Fruit fly (Drosophila melanogaster): Measurements from ENCODE around the gene Gart.

The Gart gene

dm6 chr2L:7013157-7013556 lies 10.5 kb downstream of the Gart start, which contains the start of gene CG43322:
Gene CG43322 (plus strand): TSS chr2L:7013396.
- no peak for TF ChIP-seq CG17801 (GFP tag; optimal IDR thresholded peaks at IDR 0.05; ENCODE audit: partially characterized antibody)

- no peak for TF ChIP-seq CG17801 (GFP tag; optimal IDR thresholded peaks at IDR 0.05; ENCODE audit: partially characterized antibody)
Observed at dm6 chr2L:7011962-7012361, 11.7 kb downstream of the Gart start, which contains the start of gene CG43321. Gene CG43321 (plus strand): TSS chr2L:7012262.

- TF ChIP-seq CG17801 (GFP tag; optimal IDR thresholded peaks at IDR 0.05; ENCODE audit: partially characterized antibody), result no peak
Observed at dm6 chr2L:7010513-7010912, 13.2 kb downstream of the Gart start.

dm6 chr2L:7009807-7010470 lies 13.8 kb downstream of the Gart start, which contains the start of gene uif:
Gene uif (minus strand): TSS chr2L:7010359.
- TF ChIP-seq CG17801 (GFP tag; optimal IDR thresholded peaks at IDR 0.05; ENCODE audit: partially characterized antibody), result no peak

- no peak for TF ChIP-seq CG17801 (GFP tag; optimal IDR thresholded peaks at IDR 0.05; ENCODE audit: partially characterized antibody)
Observed at dm6 chr2L:7007564-7007963, 16.1 kb downstream of the Gart start.

dm6 chr2L:7005489-7005888 lies 18.2 kb downstream of the Gart start:
- no peak for TF ChIP-seq CG17801 (GFP tag; optimal IDR thresholded peaks at IDR 0.05; ENCODE audit: partially characterized antibody)

dm6 chr2L:7004304-7004703 lies 19.4 kb downstream of the Gart start:
- TF ChIP-seq CG17801 (GFP tag; optimal IDR thresholded peaks at IDR 0.05; ENCODE audit: partially characterized antibody), result no peak

- TF ChIP-seq CG17801 (GFP tag; optimal IDR thresholded peaks at IDR 0.05; ENCODE audit: partially characterized antibody), result no peak
Observed at dm6 chr2L:6998736-6999135, 25.0 kb downstream of the Gart start.

dm6 chr2L:6991085-6991484 lies 32.6 kb downstream of the Gart start:
- TF ChIP-seq CG17801 (GFP tag; optimal IDR thresholded peaks at IDR 0.05; ENCODE audit: partially characterized antibody), result no peak

dm6 chr2L:6971597-6972036 lies 52.1 kb downstream of the Gart start, which contains the start of gene snRNP-U1-70K:
Gene snRNP-U1-70K (minus strand): TSS chr2L:6971737.
- no peak for TF ChIP-seq CG17801 (GFP tag; optimal IDR thresholded peaks at IDR 0.05; ENCODE audit: partially characterized antibody)

- no peak for TF ChIP-seq CG17801 (GFP tag; optimal IDR thresholded peaks at IDR 0.05; ENCODE audit: partially characterized antibody)
Observed at dm6 chr2L:6970813-6971212, 52.9 kb downstream of the Gart start.

dm6 chr2L:6968013-6968517 lies 55.6 kb downstream of the Gart start:
- TF ChIP-seq CG17801 (GFP tag; optimal IDR thresholded peaks at IDR 0.05; ENCODE audit: partially characterized antibody), result peak; percentile 1

- TF ChIP-seq CG17801 (GFP tag; optimal IDR thresholded peaks at IDR 0.05; ENCODE audit: partially characterized antibody), result no peak
Observed at dm6 chr2L:6967422-6968012, 56.2 kb downstream of the Gart start, which contains the start of gene Sumo. Gene Sumo (minus strand): TSS chr2L:6967644.

dm6 chr2L:6966309-6966708 lies 57.4 kb downstream of the Gart start:
- TF ChIP-seq CG17801 (GFP tag; optimal IDR thresholded peaks at IDR 0.05; ENCODE audit: partially characterized antibody), result no peak

- TF ChIP-seq CG17801 (GFP tag; optimal IDR thresholded peaks at IDR 0.05; ENCODE audit: partially characterized antibody), result no peak
Observed at dm6 chr2L:6964632-6965031, 59.1 kb downstream of the Gart start.
